Fruit fly (Drosophila melanogaster) whole organism, embryonic: ENCODE results near the gene IntS10.

ENCODE experiments used
- Abd-B ChIP-seq: fragments of 200-800 bp; sonication (Bioruptor generic); optimal IDR thresholded peaks from 2 replicates; lab custom pipeline; 2018; ENCODE audit warnings: missing biosample characterization, mild to moderate bottlenecking, missing genetic modification characterization, moderate library complexity
- Asciz ChIP-seq: fragments of 200-800 bp; sonication (Bioruptor generic); optimal IDR thresholded peaks from 2 replicates; lab custom pipeline; 2017; ENCODE audit warnings: missing biosample characterization, mild to moderate bottlenecking, missing genetic modification characterization, missing genetic modification reagents
- CG10147 ChIP-seq: fragments of 200-800 bp; sonication (Bioruptor generic); optimal IDR thresholded peaks from 2 replicates; lab custom pipeline; 2019; ENCODE audit warnings: missing biosample characterization, mild to moderate bottlenecking, missing genetic modification characterization, moderate library complexity
- CG10366 ChIP-seq: fragments of 200-800 bp; sonication (Bioruptor generic); IDR thresholded peaks from 2 replicates; pipeline ENCODE4 v1.3.6; 2022; ENCODE audit warnings: missing biosample characterization, missing genetic modification characterization
- CG11696 ChIP-seq: fragments of 200-800 bp; sonication (Bioruptor generic); IDR thresholded peaks from 2 replicates; pipeline ENCODE4 v1.3.6; 2022; ENCODE audit warnings: missing biosample characterization, missing genetic modification characterization
- CG12391 ChIP-seq: fragments of 200-800 bp; sonication (Bioruptor generic); optimal IDR thresholded peaks from 3 replicates; lab custom pipeline; 2018; ENCODE audit warnings: missing biosample characterization, mild to moderate bottlenecking, missing genetic modification characterization, moderate library complexity
- CG12659 ChIP-seq: fragments of 200-800 bp; sonication (Bioruptor generic); optimal IDR thresholded peaks from 3 replicates; lab custom pipeline; 2017; ENCODE audit warnings: mild to moderate bottlenecking, missing biosample characterization, missing genetic modification reagents, missing genetic modification characterization
- CG13624 ChIP-seq: fragments of 200-800 bp; sonication (Bioruptor generic); optimal IDR thresholded peaks from 2 replicates; lab custom pipeline; 2016; ENCODE audit warnings: missing biosample characterization, missing genetic modification characterization
- CG13775 ChIP-seq: fragments of 200-800 bp; sonication (Bioruptor generic); optimal IDR thresholded peaks from 3 replicates; lab custom pipeline; 2017; ENCODE audit warnings: missing biosample characterization, mild to moderate bottlenecking, missing genetic modification characterization
- CG1529 ChIP-seq: fragments of 200-800 bp; sonication (Bioruptor generic); optimal IDR thresholded peaks from 3 replicates; lab custom pipeline; 2018; ENCODE audit warnings: missing biosample characterization, missing genetic modification characterization
- CG15696 ChIP-seq: fragments of 200-800 bp; sonication (Bioruptor generic); optimal IDR thresholded peaks from 2 replicates; lab custom pipeline; 2019; ENCODE audit warnings: missing biosample characterization, mild to moderate bottlenecking, missing genetic modification characterization, moderate library complexity
- CG16779 ChIP-seq: fragments of 200-800 bp; sonication (Bioruptor generic); IDR thresholded peaks from 2 replicates; pipeline ENCODE4 v1.3.6; 2022; ENCODE audit warnings: missing biosample characterization, missing genetic modification characterization
- CG18476 ChIP-seq: fragments of 200-800 bp; sonication (Bioruptor generic); optimal IDR thresholded peaks from 2 replicates; lab custom pipeline; 2016; ENCODE audit warnings: missing biosample characterization, mild to moderate bottlenecking, missing genetic modification characterization
- CG3065 ChIP-seq: fragments of 200-800 bp; sonication (Bioruptor generic); optimal IDR thresholded peaks from 2 replicates; lab custom pipeline; 2016; ENCODE audit warnings: missing biosample characterization, missing genetic modification characterization
- CG3995 ChIP-seq: fragments of 200-800 bp; sonication (Bioruptor generic); optimal IDR thresholded peaks from 3 replicates; lab custom pipeline; 2016; ENCODE audit warnings: missing biosample characterization, missing genetic modification characterization
- CG4707 ChIP-seq: fragments of 200-800 bp; sonication (Bioruptor generic); optimal IDR thresholded peaks from 2 replicates; lab custom pipeline; 2018; ENCODE audit warnings: missing biosample characterization, mild to moderate bottlenecking, missing genetic modification characterization, moderate library complexity
- CG6175 ChIP-seq: fragments of 200-800 bp; sonication (Bioruptor generic); IDR thresholded peaks from 3 replicates; pipeline ENCODE4 v1.3.6; 2022; ENCODE audit warnings: missing biosample characterization, missing genetic modification characterization
- CG6654 ChIP-seq: fragments of 200-800 bp; sonication (Bioruptor generic); optimal IDR thresholded peaks from 2 replicates; lab custom pipeline; 2017; ENCODE audit warnings: missing biosample characterization, mild to moderate bottlenecking, missing genetic modification characterization
- Chrac-16 ChIP-seq: fragments of 200-800 bp; sonication (Bioruptor generic); optimal IDR thresholded peaks from 3 replicates; lab custom pipeline; 2016; ENCODE audit warnings: missing biosample characterization, missing genetic modification characterization
- Dfd ChIP-seq, 2 experiments: fragments of >200 bp; optimal IDR thresholded peaks; 2 replicates each; lab custom pipeline; 2017; ENCODE audit warnings: missing biosample characterization in 2 of 2, missing genetic modification characterization in 2 of 2
- E2f2 ChIP-seq: fragments of 200-800 bp; sonication (Bioruptor generic); IDR thresholded peaks from 2 replicates; pipeline ENCODE4 v1.3.6; 2022; ENCODE audit warnings: missing biosample characterization, missing genetic modification characterization
- Gug ChIP-seq: fragments of 200-800 bp; sonication (Bioruptor generic); IDR thresholded peaks from 4 replicates; pipeline ENCODE4 v1.3.6; 2022; ENCODE audit warnings: missing biosample characterization, missing genetic modification characterization
- HLHmδ ChIP-seq: fragments of 200-800 bp; sonication (Bioruptor generic); optimal IDR thresholded peaks from 2 replicates; lab custom pipeline; 2018; ENCODE audit warnings: missing biosample characterization, mild to moderate bottlenecking, missing genetic modification characterization, moderate library complexity
- MESR4 ChIP-seq: fragments of 200-800 bp; sonication (Bioruptor generic); optimal IDR thresholded peaks from 2 replicates; lab custom pipeline; 2018; ENCODE audit warnings: missing biosample characterization, mild to moderate bottlenecking, missing genetic modification characterization, moderate library complexity
- NC2β ChIP-seq: fragments of 200-800 bp; sonication (Bioruptor generic); optimal IDR thresholded peaks from 2 replicates; lab custom pipeline; 2016; ENCODE audit warnings: missing biosample characterization, missing genetic modification characterization
- Optix ChIP-seq: fragments of 200-800 bp; sonication (Bioruptor generic); IDR thresholded peaks from 3 replicates; pipeline ENCODE4 v1.3.6; 2022; ENCODE audit warnings: missing biosample characterization, missing genetic modification characterization
- bbx ChIP-seq: fragments of 200-800 bp; sonication (Bioruptor generic); IDR thresholded peaks from 2 replicates; pipeline ENCODE4 v1.3.6; 2022; ENCODE audit warnings: missing biosample characterization, missing genetic modification characterization; ENCODE audit not compliant: partially characterized antibody
- bcd ChIP-seq: fragments of 200-800 bp; sonication (Bioruptor generic); optimal IDR thresholded peaks from 2 replicates; lab custom pipeline; 2017; ENCODE audit warnings: missing biosample characterization, mild to moderate bottlenecking, missing genetic modification characterization
- chn ChIP-seq: fragments of 200-800 bp; sonication (Bioruptor generic); optimal IDR thresholded peaks from 2 replicates; lab custom pipeline; 2016; ENCODE audit warnings: missing biosample characterization, missing genetic modification characterization
- croc ChIP-seq: fragments of 200-800 bp; sonication (Bioruptor generic); conservative IDR thresholded peaks from 3 replicates; pipeline ENCODE4 v1.3.6; 2022; ENCODE audit warnings: missing biosample characterization, missing genetic modification characterization
- en ChIP-seq: fragments of 200-800 bp; sonication (Bioruptor generic); optimal IDR thresholded peaks from 2 replicates; lab custom pipeline; 2016; ENCODE audit warnings: missing biosample characterization, missing genetic modification characterization
- eve ChIP-seq, 2 experiments: fragments of >200 bp; optimal IDR thresholded peaks; 2 replicates each; lab custom pipeline; 2017; ENCODE audit warnings: missing biosample characterization in 2 of 2, missing genetic modification characterization in 2 of 2
- gcm ChIP-seq: fragments of 200-800 bp; sonication (Bioruptor generic); optimal IDR thresholded peaks from 2 replicates; lab custom pipeline; 2019; ENCODE audit warnings: missing biosample characterization, mild to moderate bottlenecking, missing genetic modification characterization, moderate library complexity
- gsb ChIP-seq: fragments of 200-800 bp; sonication (Bioruptor generic); IDR thresholded peaks from 2 replicates; pipeline ENCODE4 v1.3.6; 2022; ENCODE audit warnings: missing biosample characterization, missing genetic modification characterization
- jigr1 ChIP-seq: fragments of 200-800 bp; sonication (Bioruptor generic); IDR thresholded peaks from 3 replicates; pipeline ENCODE4 v1.3.6; 2022; ENCODE audit warnings: missing biosample characterization, missing genetic modification characterization
- jing ChIP-seq: fragments of 200-800 bp; sonication (Bioruptor generic); optimal IDR thresholded peaks from 2 replicates; lab custom pipeline; 2018; ENCODE audit warnings: missing biosample characterization, mild to moderate bottlenecking, missing genetic modification characterization
- kah ChIP-seq: fragments of 200-800 bp; sonication (Bioruptor generic); optimal IDR thresholded peaks from 2 replicates; lab custom pipeline; 2018; ENCODE audit warnings: missing biosample characterization, mild to moderate bottlenecking, missing genetic modification characterization
- knrl ChIP-seq: fragments of 200-800 bp; sonication (Bioruptor generic); IDR thresholded peaks from 3 replicates; pipeline ENCODE4 v1.3.6; 2022; ENCODE audit warnings: missing biosample characterization, missing genetic modification characterization; ENCODE audit not compliant: partially characterized antibody
- lola ChIP-seq, 3 experiments: fragments of >200 bp in 2 of 3; fragments of 200-800 bp in 1 of 3; sonication (Bioruptor generic) in 1 of 3; optimal IDR thresholded peaks; 2 replicates each; lab custom pipeline; 2017 to 2019; ENCODE audit warnings: missing biosample characterization in 3 of 3, missing genetic modification characterization in 3 of 3, mild to moderate bottlenecking in 1 of 3, moderate library complexity in 1 of 3
- nau ChIP-seq: fragments of 200-800 bp; sonication (Bioruptor generic); optimal IDR thresholded peaks from 3 replicates; lab custom pipeline; 2017; ENCODE audit warnings: missing biosample characterization, mild to moderate bottlenecking, missing genetic modification characterization, missing genetic modification reagents
- nmo ChIP-seq: fragments of 200-800 bp; sonication (Bioruptor generic); optimal IDR thresholded peaks from 2 replicates; lab custom pipeline; 2018; ENCODE audit warnings: missing biosample characterization, mild to moderate bottlenecking, missing genetic modification characterization, moderate library complexity
- pb ChIP-seq: fragments of 200-800 bp; sonication (Bioruptor generic); optimal IDR thresholded peaks from 3 replicates; lab custom pipeline; 2016; ENCODE audit warnings: missing biosample characterization, missing genetic modification characterization
- prd ChIP-seq, 3 experiments: fragments of >200 bp in 2 of 3; fragments of 200-800 bp in 1 of 3; sonication (Bioruptor generic) in 1 of 3; optimal IDR thresholded peaks in 2 of 3; IDR thresholded peaks in 1 of 3; 2 replicates in 2 of 3; 3 replicates in 1 of 3; pipeline versions ENCODE4 v1.3.6 to Lab custom; 2017 to 2022; ENCODE audit warnings: missing biosample characterization in 1 of 3, missing genetic modification characterization in 1 of 3
- seq ChIP-seq: fragments of 200-800 bp; sonication (Bioruptor generic); IDR thresholded peaks from 2 replicates; pipeline ENCODE4 v1.3.6; 2022; ENCODE audit warnings: missing biosample characterization, missing genetic modification characterization
- slbo ChIP-seq: fragments of 200-800 bp; sonication (Bioruptor generic); IDR thresholded peaks from 2 replicates; pipeline ENCODE4 v1.3.6; 2022; ENCODE audit warnings: missing biosample characterization, missing genetic modification characterization
- sob ChIP-seq: fragments of 200-800 bp; sonication (Bioruptor generic); IDR thresholded peaks from 2 replicates; pipeline ENCODE4 v1.3.6; 2022; ENCODE audit warnings: missing biosample characterization, missing genetic modification characterization
- tio ChIP-seq: fragments of 200-800 bp; sonication (Bioruptor generic); optimal IDR thresholded peaks from 2 replicates; lab custom pipeline; 2017; ENCODE audit warnings: missing biosample characterization, missing genetic modification characterization, inconsistent platforms
- ttk ChIP-seq: fragments of 200-800 bp; sonication (Bioruptor generic); IDR thresholded peaks from 2 replicates; pipeline ENCODE4 v2.1.2; 2022; ENCODE audit warnings: missing biosample characterization, missing genetic modification characterization
- tx ChIP-seq: fragments of 200-800 bp; sonication (Bioruptor generic); optimal IDR thresholded peaks from 2 replicates; lab custom pipeline; 2016; ENCODE audit warnings: missing biosample characterization, missing genetic modification characterization
- zen ChIP-seq: fragments of 200-800 bp; sonication (Bioruptor generic); optimal IDR thresholded peaks from 3 replicates; lab custom pipeline; 2018; ENCODE audit warnings: missing biosample characterization, mild to moderate bottlenecking, missing genetic modification characterization, moderate library complexity

Gene IntS10

dm6 chr3L:3787595-3788151 lies 18.8 kb upstream of the IntS10 start (continued):
- TF ChIP-seq CG4707: peak; percentile 43
- no peak for TF ChIP-seq CG18476 (GFP tag; lab: Kevin White, UChicago)
- 0 out of 3 replicates have a peak, but pooled peaks have one; percentile 49 for TF ChIP-seq knrl (GFP tag; lab: Robert Waterston, UW)
- TF ChIP-seq pb (GFP tag; lab: Kevin White, UChicago): no peak
- no peak for TF ChIP-seq jing (GFP tag; lab: Kevin White, UChicago)
- no peak for TF ChIP-seq en (GFP tag; lab: Kevin White, UChicago)
- TF ChIP-seq bbx (GFP tag; lab: Robert Waterston, UW): peak; percentile 52; the same call in 1 of the 2 replicates
- no peak for TF ChIP-seq prd (optimal IDR thresholded peaks at IDR 0.05; lab: Kevin White, UChicago)
- 0 out of 3 replicates have a peak, but pooled peaks have one; percentile 6 for TF ChIP-seq prd (GFP tag; IDR thresholded peaks at IDR 0.05; lab: Robert Waterston, UW)
- no peak for TF ChIP-seq bcd
- TF ChIP-seq chn (GFP tag; lab: Kevin White, UChicago): no peak
- no peak for TF ChIP-seq slbo
- peak; percentile 62 for TF ChIP-seq HLHmδ (GFP tag; lab: Kevin White, UChicago)
- TF ChIP-seq tx: no peak
- no peak for TF ChIP-seq lola (GFP tag; optimal IDR thresholded peaks at IDR 0.05; lab: Kevin White, UChicago)
- peak; percentile 21 for TF ChIP-seq kah
- TF ChIP-seq sob (GFP tag; lab: Robert Waterston, UW): peak; percentile 46; the same call in 1 of the 2 replicates
- no peak for TF ChIP-seq Asciz (GFP tag; lab: Kevin White, UChicago)
- TF ChIP-seq CG11696 (GFP tag; lab: Robert Waterston, UW): no peak
- TF ChIP-seq nmo: peak; percentile 44
- no peak for TF ChIP-seq eve (GFP tag; optimal IDR thresholded peaks at IDR 0.05; lab: Kevin White, UChicago)
- peak; percentile 40; the same call in 1 of the 2 replicates for TF ChIP-seq seq (GFP tag; lab: Robert Waterston, UW)
- TF ChIP-seq CG10147: no peak
- TF ChIP-seq CG16779 (GFP tag; lab: Robert Waterston, UW): no peak
- TF ChIP-seq gcm (GFP tag; lab: Kevin White, UChicago): peak; percentile 18
- peak; percentile 52 for TF ChIP-seq CG12391
- peak; percentile 21 for TF ChIP-seq CG13624 (GFP tag; lab: Kevin White, UChicago)
- TF ChIP-seq CG10366: no peak
- TF ChIP-seq Abd-B: peak; percentile 29
- no peak for TF ChIP-seq CG3065 (GFP tag; lab: Kevin White, UChicago)
- no peak for TF ChIP-seq Chrac-16
- TF ChIP-seq jigr1 (GFP tag; lab: Robert Waterston, UW): no peak
- TF ChIP-seq CG15696 (tag; lab: Kevin White, UChicago): no peak
- TF ChIP-seq CG3995 (GFP tag; lab: Kevin White, UChicago): no peak
- no peak for TF ChIP-seq ttk (GFP tag; lab: Robert Waterston, UW)
- no peak for TF ChIP-seq tio
- TF ChIP-seq zen: no peak
- no peak for TF ChIP-seq Dfd (GFP tag; optimal IDR thresholded peaks at IDR 0.05; lab: Kevin White, UChicago)
- TF ChIP-seq gsb: no peak
- TF ChIP-seq MESR4 (GFP tag; lab: Kevin White, UChicago): peak; percentile 47
- TF ChIP-seq E2f2 (GFP tag; lab: Robert Waterston, UW): peak; percentile 94
- no peak for TF ChIP-seq CG6654 (GFP tag; lab: Kevin White, UChicago)
- peak; percentile 19 for TF ChIP-seq NC2β (GFP tag; lab: Kevin White, UChicago)
- TF ChIP-seq Optix (GFP tag; lab: Robert Waterston, UW): no peak
- no peak for TF ChIP-seq Gug (GFP tag; lab: Robert Waterston, UW)
- no peak for TF ChIP-seq croc (GFP tag; lab: Robert Waterston, UW)
- TF ChIP-seq CG12659 (GFP tag; lab: Kevin White, UChicago): peak; percentile 45
- no peak for TF ChIP-seq CG1529 (GFP tag; lab: Kevin White, UChicago)
- TF ChIP-seq CG6175 (GFP tag; lab: Robert Waterston, UW): no peak
- no peak for TF ChIP-seq CG13775
- peak; percentile 38 for TF ChIP-seq nau (GFP tag; lab: Kevin White, UChicago)
